Fruit fly (Drosophila melanogaster) whole organism, embryonic: ENCODE measurements around the gene Rab9.

Source experiments
- Antp ChIP-seq: fragments of 200-800 bp; sonication (Bioruptor generic); optimal IDR thresholded peaks from 3 replicates; lab custom pipeline; 2016; ENCODE audit warnings: missing biosample characterization, missing genetic modification characterization
- Atf-2 ChIP-seq: fragments of 200-800 bp; sonication (Bioruptor generic); optimal IDR thresholded peaks from 2 replicates; lab custom pipeline; 2016; ENCODE audit warnings: missing biosample characterization, missing genetic modification characterization
- BEAF-32 ChIP-seq: fragments of 200-800 bp; sonication (Bioruptor generic); optimal IDR thresholded peaks from 3 replicates; lab custom pipeline; 2017; ENCODE audit warnings: missing biosample characterization, missing genetic modification characterization, mild to moderate bottlenecking, moderate library complexity, missing genetic modification reagents
- Blimp-1 ChIP-seq: fragments of 200-800 bp; sonication (Bioruptor generic); optimal IDR thresholded peaks from 3 replicates; lab custom pipeline; 2018; ENCODE audit warnings: missing biosample characterization, missing genetic modification characterization, mild to moderate bottlenecking, moderate library complexity, missing genetic modification reagents
- CG10979 ChIP-seq: fragments of 200-800 bp; sonication (Bioruptor generic); optimal IDR thresholded peaks from 2 replicates; lab custom pipeline; 2018; ENCODE audit warnings: missing biosample characterization, mild to moderate bottlenecking, missing genetic modification characterization, moderate library complexity
- CG12299 ChIP-seq: fragments of 200-800 bp; sonication (Bioruptor generic); optimal IDR thresholded peaks from 2 replicates; lab custom pipeline; 2018; ENCODE audit warnings: missing biosample characterization, mild to moderate bottlenecking, missing genetic modification characterization
- CG12391 ChIP-seq: fragments of 200-800 bp; sonication (Bioruptor generic); optimal IDR thresholded peaks from 3 replicates; lab custom pipeline; 2018; ENCODE audit warnings: missing biosample characterization, mild to moderate bottlenecking, missing genetic modification characterization, moderate library complexity
- CG14667 ChIP-seq: fragments of 200-800 bp; sonication (Bioruptor generic); IDR thresholded peaks from 2 replicates; pipeline ENCODE4 v1.3.6; 2022; ENCODE audit warnings: missing biosample characterization, missing genetic modification characterization
- CG14710 ChIP-seq: fragments of 200-800 bp; sonication (Bioruptor generic); optimal IDR thresholded peaks from 3 replicates; lab custom pipeline; 2019; ENCODE audit warnings: missing biosample characterization, mild to moderate bottlenecking, missing genetic modification characterization, moderate library complexity
- CG17829 ChIP-seq: fragments of 200-800 bp; optimal IDR thresholded peaks from 2 replicates; lab custom pipeline; 2019; ENCODE audit warnings: missing biosample characterization, mild to moderate bottlenecking, missing genetic modification characterization, moderate library complexity
- CG2712 ChIP-seq: fragments of 200-800 bp; optimal IDR thresholded peaks from 3 replicates; lab custom pipeline; 2019; ENCODE audit warnings: missing biosample characterization, mild to moderate bottlenecking, missing genetic modification characterization, moderate library complexity
- CG32532 ChIP-seq: fragments of 200-800 bp; sonication (Bioruptor generic); IDR thresholded peaks from 2 replicates; pipeline ENCODE4 v1.3.6; 2022; ENCODE audit warnings: missing biosample characterization, missing genetic modification characterization
- CG32767 ChIP-seq: fragments of 200-800 bp; sonication (Bioruptor generic); IDR thresholded peaks from 2 replicates; pipeline ENCODE4 v1.3.6; 2022; ENCODE audit warnings: missing biosample characterization, missing genetic modification characterization
- CG34376 ChIP-seq: fragments of 200-800 bp; sonication (Bioruptor generic); optimal IDR thresholded peaks from 2 replicates; lab custom pipeline; 2018; ENCODE audit warnings: missing biosample characterization, mild to moderate bottlenecking, missing genetic modification characterization
- CG4854 ChIP-seq: fragments of 200-800 bp; sonication (Bioruptor generic); optimal IDR thresholded peaks from 2 replicates; lab custom pipeline; 2016; ENCODE audit warnings: missing biosample characterization, missing genetic modification characterization, inconsistent platforms
- CG7839 ChIP-seq: fragments of 200-800 bp; sonication (Bioruptor generic); optimal IDR thresholded peaks from 3 replicates; lab custom pipeline; 2018; ENCODE audit warnings: missing biosample characterization, mild to moderate bottlenecking, missing genetic modification characterization, moderate library complexity
- CG7963 ChIP-seq: fragments of 200-800 bp; sonication (Bioruptor generic); IDR thresholded peaks from 3 replicates; pipeline ENCODE4 v1.3.6; 2022; ENCODE audit warnings: missing biosample characterization, missing genetic modification characterization; ENCODE audit not compliant: partially characterized antibody
- CG9727 ChIP-seq: fragments of 200-800 bp; sonication (Bioruptor generic); optimal IDR thresholded peaks from 3 replicates; lab custom pipeline; 2017; ENCODE audit warnings: missing biosample characterization, mild to moderate bottlenecking, missing genetic modification characterization
- D19A ChIP-seq: fragments of 200-800 bp; optimal IDR thresholded peaks from 3 replicates; lab custom pipeline; 2019; ENCODE audit warnings: missing biosample characterization, mild to moderate bottlenecking, missing genetic modification characterization, moderate library complexity
- E2f2 ChIP-seq: fragments of 200-800 bp; sonication (Bioruptor generic); IDR thresholded peaks from 2 replicates; pipeline ENCODE4 v1.3.6; 2022; ENCODE audit warnings: missing biosample characterization, missing genetic modification characterization
- Hr39 ChIP-seq: fragments of >200 bp; optimal IDR thresholded peaks from 2 replicates; lab custom pipeline; 2017
- Hsf ChIP-seq: fragments of 200-800 bp; sonication (Bioruptor generic); optimal IDR thresholded peaks from 3 replicates; lab custom pipeline; 2016; ENCODE audit warnings: missing biosample characterization, missing genetic modification characterization
- MESR4 ChIP-seq: fragments of 200-800 bp; sonication (Bioruptor generic); optimal IDR thresholded peaks from 2 replicates; lab custom pipeline; 2018; ENCODE audit warnings: missing biosample characterization, mild to moderate bottlenecking, missing genetic modification characterization, moderate library complexity
- Mes4 ChIP-seq: fragments of 200-800 bp; sonication (Bioruptor generic); optimal IDR thresholded peaks from 2 replicates; lab custom pipeline; 2016; ENCODE audit warnings: missing biosample characterization, missing genetic modification characterization
- Optix ChIP-seq: fragments of 200-800 bp; sonication (Bioruptor generic); IDR thresholded peaks from 3 replicates; pipeline ENCODE4 v1.3.6; 2022; ENCODE audit warnings: missing biosample characterization, missing genetic modification characterization
- Sry-β ChIP-seq: fragments of 200-800 bp; sonication (Bioruptor generic); optimal IDR thresholded peaks from 2 replicates; lab custom pipeline; 2018; ENCODE audit warnings: missing biosample characterization, mild to moderate bottlenecking, missing genetic modification characterization, moderate library complexity
- Ssrp ChIP-seq: fragments of 200-800 bp; sonication (Bioruptor generic); optimal IDR thresholded peaks from 2 replicates; lab custom pipeline; 2018; ENCODE audit warnings: missing biosample characterization, mild to moderate bottlenecking, missing genetic modification characterization, moderate library complexity
- Taf1 ChIP-seq: fragments of 200-800 bp; sonication (Bioruptor generic); IDR thresholded peaks from 2 replicates; pipeline ENCODE4 v1.3.6; 2022; ENCODE audit warnings: missing biosample characterization, missing genetic modification characterization
- ase ChIP-seq: fragments of 200-800 bp; sonication (Bioruptor generic); IDR thresholded peaks from 3 replicates; pipeline ENCODE4 v1.3.6; 2022; ENCODE audit warnings: missing biosample characterization, missing genetic modification characterization
- bsh ChIP-seq, 2 experiments: fragments of 200-800 bp; sonication (Bioruptor generic); optimal IDR thresholded peaks; 2 replicates each; lab custom pipeline; 2017 to 2018; ENCODE audit warnings: mild to moderate bottlenecking in 2 of 2, missing biosample characterization in 2 of 2, missing genetic modification characterization in 2 of 2, moderate library complexity in 1 of 2
- cg ChIP-seq: fragments of 200-800 bp; sonication (Bioruptor generic); optimal IDR thresholded peaks from 3 replicates; lab custom pipeline; 2019; ENCODE audit warnings: missing biosample characterization, mild to moderate bottlenecking, missing genetic modification characterization, moderate library complexity
- dati ChIP-seq: fragments of 200-800 bp; sonication (Bioruptor generic); IDR thresholded peaks from 2 replicates; pipeline ENCODE4 v1.3.6; 2022; ENCODE audit warnings: missing biosample characterization, missing genetic modification characterization
- gem ChIP-seq: fragments of 200-800 bp; sonication (Bioruptor generic); optimal IDR thresholded peaks from 2 replicates; lab custom pipeline; 2019; ENCODE audit warnings: missing biosample characterization, mild to moderate bottlenecking, missing genetic modification characterization, moderate library complexity
- gro ChIP-seq: fragments of 200-800 bp; sonication (Bioruptor generic); optimal IDR thresholded peaks from 2 replicates; lab custom pipeline; 2016; ENCODE audit warnings: missing biosample characterization, missing genetic modification characterization
- jing ChIP-seq: fragments of 200-800 bp; sonication (Bioruptor generic); optimal IDR thresholded peaks from 2 replicates; lab custom pipeline; 2018; ENCODE audit warnings: missing biosample characterization, mild to moderate bottlenecking, missing genetic modification characterization
- nmo ChIP-seq: fragments of 200-800 bp; sonication (Bioruptor generic); optimal IDR thresholded peaks from 2 replicates; lab custom pipeline; 2018; ENCODE audit warnings: missing biosample characterization, mild to moderate bottlenecking, missing genetic modification characterization, moderate library complexity
- peb ChIP-seq: fragments of 200-800 bp; sonication (Bioruptor generic); IDR thresholded peaks from 2 replicates; pipeline ENCODE4 v1.3.6; 2022; ENCODE audit warnings: missing biosample characterization, missing genetic modification characterization
- ro ChIP-seq: fragments of 200-800 bp; sonication (Bioruptor generic); IDR thresholded peaks from 2 replicates; pipeline ENCODE4 v1.3.6; 2022; ENCODE audit warnings: missing biosample characterization, missing genetic modification characterization
- scrt ChIP-seq: fragments of 200-800 bp; sonication (Bioruptor generic); optimal IDR thresholded peaks from 2 replicates; lab custom pipeline; 2018; ENCODE audit warnings: missing biosample characterization, mild to moderate bottlenecking, missing genetic modification characterization, moderate library complexity
- slp2 ChIP-seq: fragments of 200-800 bp; sonication (Bioruptor generic); optimal IDR thresholded peaks from 2 replicates; lab custom pipeline; 2016; ENCODE audit warnings: missing biosample characterization, missing genetic modification characterization
- usp ChIP-seq: fragments of >200 bp; optimal IDR thresholded peaks from 2 replicates; lab custom pipeline; 2017; ENCODE audit warnings: missing biosample characterization, missing genetic modification characterization

The Rab9 gene

dm6 chr2L:19469751-19470150, 37.4 kb downstream of the Rab9 start (continued):
- TF ChIP-seq CG2712 (tag; lab: Kevin White, UChicago) (peak; percentile 43), jing (no peak), CG14667 (no peak), CG7963 (no peak), E2f2 (GFP tag; lab: Robert Waterston, UW) (no peak), CG9727 (peak; percentile 36), bsh (GFP tag; optimal IDR thresholded peaks at IDR 0.05; lab: Kevin White, UChicago) (peak in 1 of 2 experiments; percentile 22), CG4854 (no peak), CG17829 (tag; lab: Kevin White, UChicago) (no peak), MESR4 (no peak), D19A (tag; lab: Kevin White, UChicago) (peak; percentile 7), Sry-β (GFP tag; lab: Kevin White, UChicago) (no peak), Hsf (GFP tag; lab: Kevin White, UChicago) (no peak), CG7839 (tag; lab: Kevin White, UChicago) (peak; percentile 28), scrt (GFP tag; lab: Kevin White, UChicago) (no peak), gro (GFP tag; lab: Kevin White, UChicago) (no peak), Mes4 (no peak), CG12391 (tag; lab: Kevin White, UChicago) (peak; percentile 1), CG34376 (no peak), gem (peak; percentile 41), Blimp-1 (peak; percentile 7), nmo (GFP tag; lab: Kevin White, UChicago) (peak; percentile 30), Taf1 (GFP tag; lab: Robert Waterston, UW) (no peak), cg (GFP tag; lab: Kevin White, UChicago) (no peak), dati (GFP tag; lab: Robert Waterston, UW) (no peak), CG14710 (peak; percentile 37), CG10979 (tag; lab: Kevin White, UChicago) (peak; percentile 54), usp (GFP tag; lab: Kevin White, UChicago) (no peak), ase (GFP tag; lab: Robert Waterston, UW) (no peak)
- TF ChIP-seq, all 482 proteins: peak for 18

dm6 chr2L:19472256-19472655, 39.9 kb downstream of the Rab9 start:
- TF ChIP-seq Atf-2 (GFP tag; lab: Kevin White, UChicago) (no peak), Optix (GFP tag; lab: Robert Waterston, UW) (no peak), BEAF-32 (no peak), CG12299 (tag; lab: Kevin White, UChicago) (no peak), Hr39 (lab: Kevin White, UChicago) (no peak), CG32767 (GFP tag; lab: Robert Waterston, UW) (no peak), Antp (GFP tag; lab: Kevin White, UChicago) (no peak), Ssrp (tag; lab: Kevin White, UChicago) (no peak), ro (GFP tag; lab: Robert Waterston, UW) (no peak), slp2 (GFP tag; lab: Kevin White, UChicago) (no peak), CG32532 (GFP tag; lab: Robert Waterston, UW) (no peak), peb (GFP tag; lab: Robert Waterston, UW) (no peak)
